Fruit fly (Drosophila melanogaster): ENCODE data around the gene Sh.

The Sh gene

DNA sequence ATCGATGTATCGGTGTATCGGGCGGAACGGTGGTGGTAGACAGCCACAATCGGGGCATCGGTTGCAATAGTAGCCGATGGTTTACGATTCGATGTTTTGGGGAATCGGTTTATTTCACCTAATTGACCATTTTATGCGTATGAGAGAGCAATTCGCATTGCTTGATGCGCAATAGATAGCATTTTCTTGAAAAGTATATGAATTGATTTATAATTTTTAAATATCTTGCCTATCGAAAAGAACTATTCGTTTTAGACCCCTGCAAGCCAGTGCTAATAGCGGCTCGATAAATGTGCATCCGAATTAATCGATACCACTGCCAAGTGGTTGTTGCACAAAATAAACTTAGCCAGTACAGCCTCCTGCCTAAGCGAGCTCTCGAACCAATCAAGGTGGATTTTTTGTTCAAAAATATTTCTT lies 175.8 kb downstream of the Sh start, which contains the start of gene mnb (continued):
- TF ChIP-seq knrl (GFP tag; IDR thresholded peaks at IDR 0.05; ENCODE audit: partially characterized antibody) (peak; percentile 99), nmo (GFP tag; optimal IDR thresholded peaks at IDR 0.05) (peak; percentile 64), CG13894 (tag; optimal IDR thresholded peaks at IDR 0.05) (peak; percentile 6), CG18764 (GFP tag; optimal IDR thresholded peaks at IDR 0.05) (peak; percentile 19), CG15514 (GFP tag; optimal IDR thresholded peaks at IDR 0.05) (peak; percentile 52), CG34376 (GFP tag; optimal IDR thresholded peaks at IDR 0.05) (no peak), cas (GFP tag; IDR thresholded peaks at IDR 0.05) (no peak), kay (GFP tag; optimal IDR thresholded peaks at IDR 0.05) (no peak), crol (GFP tag; IDR thresholded peaks at IDR 0.05) (no peak), fru (optimal IDR thresholded peaks at IDR 0.05) (no peak), CG7963 (GFP tag; IDR thresholded peaks at IDR 0.05; ENCODE audit: partially characterized antibody) (peak; percentile 97), gt (GFP tag; IDR thresholded peaks at IDR 0.05) (no peak), Abd-B (GFP tag; optimal IDR thresholded peaks at IDR 0.05) (peak; percentile 2), C15 (GFP tag; IDR thresholded peaks at IDR 0.05) (no peak), CG14860 (GFP tag; IDR thresholded peaks at IDR 0.05; ENCODE audit: partially characterized antibody) (peak; percentile 99), CkIIα-i1 (GFP tag; IDR thresholded peaks at IDR 0.05) (no peak), bab2 (GFP tag; optimal IDR thresholded peaks at IDR 0.05) (peak; percentile 4), Optix (GFP tag; IDR thresholded peaks at IDR 0.05) (no peak), CG13624 (GFP tag; optimal IDR thresholded peaks at IDR 0.05) (peak; percentile 4), phol (tag; optimal IDR thresholded peaks at IDR 0.05) (peak; percentile 41), CG2120 (GFP tag; optimal IDR thresholded peaks at IDR 0.05) (peak; percentile 42), slbo (GFP tag; IDR thresholded peaks at IDR 0.05) (peak; percentile 42), Vsx1 (GFP tag; optimal IDR thresholded peaks at IDR 0.05) (no peak), salm (tag; optimal IDR thresholded peaks at IDR 0.05) (no peak), Ets65A (GFP tag) (peak; percentile 94), CG12659 (GFP tag; optimal IDR thresholded peaks at IDR 0.05) (peak; percentile 68), zen2 (GFP tag; IDR thresholded peaks at IDR 0.05; ENCODE audit: partially characterized antibody) (peak; percentile 97), ken (GFP tag; IDR thresholded peaks at IDR 0.05) (no peak), Atf3 (GFP tag; optimal IDR thresholded peaks at IDR 0.05) (no peak), eyg (GFP tag; optimal IDR thresholded peaks at IDR 0.05) (no peak), CG2678 (tag; optimal IDR thresholded peaks at IDR 0.05) (peak; percentile 19), CG1603 (tag; optimal IDR thresholded peaks at IDR 0.05) (peak; percentile 19), zen (tag; optimal IDR thresholded peaks at IDR 0.05) (peak; percentile 4), Pdp1 (GFP tag; optimal IDR thresholded peaks at IDR 0.05) (peak in 1 of 2 experiments; percentile 9), Opbp (GFP tag; IDR thresholded peaks at IDR 0.05; ENCODE audit: partially characterized antibody) (peak; percentile 98), chinmo (GFP tag; IDR thresholded peaks at IDR 0.05; ENCODE audit: partially characterized antibody) (peak; percentile 94; the same call in 3 of the 4 replicates), CG17186 (GFP tag; optimal IDR thresholded peaks at IDR 0.05) (peak; percentile 62), so (GFP tag; IDR thresholded peaks at IDR 0.05) (no peak), CG3163 (GFP tag; optimal IDR thresholded peaks at IDR 0.05) (peak; percentile 2), pho (GFP tag; optimal IDR thresholded peaks at IDR 0.05) (no peak), CG7372 (GFP tag; IDR thresholded peaks at IDR 0.05) (no peak), Hr51 (GFP tag; optimal IDR thresholded peaks at IDR 0.05) (no peak), ase (GFP tag; IDR thresholded peaks at IDR 0.05) (no peak), aop (GFP tag; IDR thresholded peaks at IDR 0.05) (no peak), CTCF (GFP tag; optimal IDR thresholded peaks at IDR 0.05) (peak; percentile 51), CG32532 (GFP tag; IDR thresholded peaks at IDR 0.05) (peak; percentile 33; the same call in 1 of the 2 replicates), Antp (GFP tag; optimal IDR thresholded peaks at IDR 0.05) (peak; percentile 11), Mes4 (GFP tag; optimal IDR thresholded peaks at IDR 0.05) (peak; percentile 24), grau (tag; optimal IDR thresholded peaks at IDR 0.05) (peak; percentile 6), Fer2 (tag; optimal IDR thresholded peaks at IDR 0.05) (no peak), bbx (GFP tag; IDR thresholded peaks at IDR 0.05; ENCODE audit: partially characterized antibody) (peak; percentile 99)

Measured in whole organism, embryonic.